Fruit fly (Drosophila melanogaster) whole organism, embryonic: ENCODE data around the gene CG33095.

Source experiments
- ATbp ChIP-seq: fragments of 200-800 bp; sonication (Bioruptor generic); optimal IDR thresholded peaks from 2 replicates; lab custom pipeline; 2017; ENCODE audit warnings: missing biosample characterization, mild to moderate bottlenecking, missing genetic modification characterization, missing genetic modification reagents
- B-H1 ChIP-seq: fragments of 200-800 bp; sonication (Bioruptor generic); IDR thresholded peaks from 3 replicates; pipeline ENCODE4 v1.3.6; 2022; ENCODE audit warnings: missing biosample characterization, missing genetic modification characterization
- BEAF-32 ChIP-seq: fragments of 200-800 bp; sonication (Bioruptor generic); optimal IDR thresholded peaks from 3 replicates; lab custom pipeline; 2017; ENCODE audit warnings: missing biosample characterization, missing genetic modification characterization, mild to moderate bottlenecking, moderate library complexity, missing genetic modification reagents
- CG10543 ChIP-seq: fragments of 200-800 bp; sonication (Bioruptor generic); optimal IDR thresholded peaks from 3 replicates; lab custom pipeline; 2017; ENCODE audit warnings: missing biosample characterization, mild to moderate bottlenecking, missing genetic modification characterization, moderate library complexity
- CG11695 ChIP-seq: fragments of 200-800 bp; sonication (Bioruptor generic); IDR thresholded peaks from 3 replicates; pipeline ENCODE4 v1.3.6; 2022; ENCODE audit warnings: missing biosample characterization, missing genetic modification characterization
- CG14441 ChIP-seq: fragments of 200-800 bp; sonication (Bioruptor generic); IDR thresholded peaks from 2 replicates; pipeline ENCODE4 v1.3.6; 2022; ENCODE audit warnings: missing biosample characterization, missing genetic modification characterization
- CG1529 ChIP-seq: fragments of 200-800 bp; sonication (Bioruptor generic); optimal IDR thresholded peaks from 3 replicates; lab custom pipeline; 2018; ENCODE audit warnings: missing biosample characterization, missing genetic modification characterization
- CG17328 ChIP-seq: fragments of 200-800 bp; sonication (Bioruptor generic); IDR thresholded peaks from 2 replicates; pipeline ENCODE4 v1.3.6; 2022; ENCODE audit warnings: missing biosample characterization, missing genetic modification characterization
- CG17359 ChIP-seq: fragments of 200-800 bp; sonication (Bioruptor generic); optimal IDR thresholded peaks from 3 replicates; lab custom pipeline; 2018; ENCODE audit warnings: missing biosample characterization, mild to moderate bottlenecking, missing genetic modification characterization, moderate library complexity
- CG1832 ChIP-seq: fragments of 200-800 bp; sonication (Bioruptor generic); optimal IDR thresholded peaks from 2 replicates; lab custom pipeline; 2017; ENCODE audit warnings: missing biosample characterization, mild to moderate bottlenecking, missing genetic modification characterization, inconsistent platforms
- CG18476 ChIP-seq: fragments of 200-800 bp; sonication (Bioruptor generic); optimal IDR thresholded peaks from 2 replicates; lab custom pipeline; 2016; ENCODE audit warnings: missing biosample characterization, mild to moderate bottlenecking, missing genetic modification characterization
- CG30431 ChIP-seq: fragments of 200-800 bp; sonication (Bioruptor generic); optimal IDR thresholded peaks from 2 replicates; lab custom pipeline; 2017; ENCODE audit warnings: missing biosample characterization, missing genetic modification characterization
- CG32767 ChIP-seq: fragments of 200-800 bp; sonication (Bioruptor generic); IDR thresholded peaks from 2 replicates; pipeline ENCODE4 v1.3.6; 2022; ENCODE audit warnings: missing biosample characterization, missing genetic modification characterization
- CG3726 ChIP-seq: fragments of 200-800 bp; sonication (Bioruptor generic); IDR thresholded peaks from 3 replicates; pipeline ENCODE4, ENCODE4 v1.3.6; 2022; ENCODE audit warnings: missing biosample characterization, missing genetic modification characterization
- CG3847 ChIP-seq: fragments of 200-800 bp; sonication (Bioruptor generic); IDR thresholded peaks from 2 replicates; pipeline ENCODE4 v1.3.6; 2022; ENCODE audit warnings: missing biosample characterization, missing genetic modification characterization
- CG9609 ChIP-seq: fragments of 200-800 bp; sonication (Bioruptor generic); optimal IDR thresholded peaks from 3 replicates; lab custom pipeline; 2016; ENCODE audit warnings: missing biosample characterization, missing genetic modification characterization
- CG9932 ChIP-seq: fragments of 200-800 bp; sonication (Bioruptor generic); IDR thresholded peaks from 2 replicates; pipeline ENCODE4 v1.3.6; 2022; ENCODE audit warnings: missing biosample characterization, missing genetic modification characterization
- CHES-1-like ChIP-seq: fragments of 200-800 bp; sonication (Bioruptor generic); optimal IDR thresholded peaks from 2 replicates; lab custom pipeline; 2016; ENCODE audit warnings: missing biosample characterization, missing genetic modification characterization
- CkIIα-i1 ChIP-seq: fragments of 200-800 bp; sonication (Bioruptor generic); IDR thresholded peaks from 2 replicates; pipeline ENCODE4 v1.3.6; 2022; ENCODE audit warnings: missing biosample characterization, missing genetic modification characterization
- D19B ChIP-seq: fragments of 200-800 bp; sonication (Bioruptor generic); optimal IDR thresholded peaks from 2 replicates; lab custom pipeline; 2017; ENCODE audit warnings: missing biosample characterization, mild to moderate bottlenecking, missing genetic modification characterization
- Dref ChIP-seq: fragments of 200-800 bp; sonication (Bioruptor generic); IDR thresholded peaks from 2 replicates; pipeline ENCODE4 v1.3.6; 2022; ENCODE audit warnings: missing biosample characterization, missing genetic modification characterization
- E2f1 ChIP-seq: fragments of 200-800 bp; sonication (Bioruptor generic); IDR thresholded peaks from 2 replicates; pipeline ENCODE4 v1.3.6; 2022; ENCODE audit warnings: missing biosample characterization, missing genetic modification characterization
- Hsf ChIP-seq: fragments of 200-800 bp; sonication (Bioruptor generic); optimal IDR thresholded peaks from 3 replicates; lab custom pipeline; 2016; ENCODE audit warnings: missing biosample characterization, missing genetic modification characterization
- Kr ChIP-seq: fragments of 200-800 bp; sonication (Bioruptor generic); optimal IDR thresholded peaks from 2 replicates; lab custom pipeline; 2017; ENCODE audit warnings: missing biosample characterization, mild to moderate bottlenecking, missing genetic modification characterization
- NfI ChIP-seq: fragments of 200-800 bp; sonication (Bioruptor generic); optimal IDR thresholded peaks from 3 replicates; lab custom pipeline; 2018; ENCODE audit warnings: missing biosample characterization, mild to moderate bottlenecking, missing genetic modification characterization, moderate library complexity
- Oaz ChIP-seq: fragments of 200-800 bp; sonication (Bioruptor generic); IDR thresholded peaks from 2 replicates; pipeline ENCODE4 v1.3.6; 2022; ENCODE audit warnings: missing biosample characterization, missing genetic modification characterization
- Optix ChIP-seq: fragments of 200-800 bp; sonication (Bioruptor generic); IDR thresholded peaks from 3 replicates; pipeline ENCODE4 v1.3.6; 2022; ENCODE audit warnings: missing biosample characterization, missing genetic modification characterization
- Rfx ChIP-seq: fragments of 200-800 bp; sonication (Bioruptor generic); IDR thresholded peaks from 2 replicates; pipeline ENCODE4 v1.3.6; 2022; ENCODE audit warnings: missing biosample characterization, missing genetic modification characterization
- Sin3A ChIP-seq: fragments of >200 bp; optimal IDR thresholded peaks from 2 replicates; lab custom pipeline; 2018
- Usf ChIP-seq: fragments of 200-800 bp; sonication (Bioruptor generic); optimal IDR thresholded peaks from 2 replicates; lab custom pipeline; 2017; ENCODE audit warnings: missing genotype, missing biosample characterization, missing genetic modification characterization
- al ChIP-seq: fragments of 200-800 bp; sonication (Bioruptor generic); IDR thresholded peaks from 2 replicates; pipeline ENCODE4 v1.3.6; 2022; ENCODE audit warnings: missing biosample characterization, missing genetic modification characterization
- az2 ChIP-seq: fragments of 200-800 bp; sonication (Bioruptor generic); optimal IDR thresholded peaks from 3 replicates; lab custom pipeline; 2016; ENCODE audit warnings: missing biosample characterization, missing genetic modification characterization
- cg ChIP-seq: fragments of 200-800 bp; sonication (Bioruptor generic); optimal IDR thresholded peaks from 3 replicates; lab custom pipeline; 2019; ENCODE audit warnings: missing biosample characterization, mild to moderate bottlenecking, missing genetic modification characterization, moderate library complexity
- croc ChIP-seq: fragments of 200-800 bp; sonication (Bioruptor generic); conservative IDR thresholded peaks from 3 replicates; pipeline ENCODE4 v1.3.6; 2022; ENCODE audit warnings: missing biosample characterization, missing genetic modification characterization
- crp ChIP-seq, 2 experiments: fragments of 200-800 bp; sonication (Bioruptor generic); optimal IDR thresholded peaks; 2 replicates in 1 of 2; 3 replicates in 1 of 2; lab custom pipeline; 2017; ENCODE audit warnings: missing biosample characterization in 2 of 2, missing genetic modification characterization in 2 of 2, mild to moderate bottlenecking in 1 of 2, moderate library complexity in 1 of 2
- dmrt99B ChIP-seq: fragments of 200-800 bp; sonication (Bioruptor generic); optimal IDR thresholded peaks from 2 replicates; lab custom pipeline; 2018; ENCODE audit warnings: missing biosample characterization, mild to moderate bottlenecking, missing genetic modification characterization, moderate library complexity
- gfzf ChIP-seq: fragments of 200-800 bp; sonication (Bioruptor generic); optimal IDR thresholded peaks from 2 replicates; lab custom pipeline; 2016; ENCODE audit warnings: missing biosample characterization, mild to moderate bottlenecking, missing genetic modification characterization, moderate library complexity
- gro ChIP-seq: fragments of 200-800 bp; sonication (Bioruptor generic); optimal IDR thresholded peaks from 2 replicates; lab custom pipeline; 2016; ENCODE audit warnings: missing biosample characterization, missing genetic modification characterization
- ham ChIP-seq: fragments of 200-800 bp; sonication (Bioruptor generic); IDR thresholded peaks from 2 replicates; pipeline ENCODE4 v1.3.6; 2022; ENCODE audit warnings: missing biosample characterization, missing genetic modification characterization
- kay ChIP-seq: fragments of 200-800 bp; sonication (Bioruptor generic); optimal IDR thresholded peaks from 2 replicates; lab custom pipeline; 2016; ENCODE audit warnings: missing biosample characterization, missing genetic modification characterization
- kni ChIP-seq: fragments of 200-800 bp; sonication (Bioruptor generic); optimal IDR thresholded peaks from 3 replicates; lab custom pipeline; 2017; ENCODE audit warnings: mild to moderate bottlenecking, missing biosample characterization, missing genetic modification reagents, missing genetic modification characterization
- nom ChIP-seq: fragments of 200-800 bp; sonication (Bioruptor generic); optimal IDR thresholded peaks from 2 replicates; lab custom pipeline; 2017; ENCODE audit warnings: missing biosample characterization, missing genetic modification characterization, mild to moderate bottlenecking, moderate library complexity, missing genetic modification reagents
- pan ChIP-seq, 4 experiments: fragments of >200 bp in 3 of 4; fragments of 200-800 bp in 1 of 4; sonication (Bioruptor generic) in 1 of 4; optimal IDR thresholded peaks in 3 of 4; IDR thresholded peaks in 1 of 4; 2 replicates each; pipeline versions ENCODE4 v1.3.6 to Lab custom; 2017 to 2022; ENCODE audit warnings: missing biosample characterization in 2 of 4, missing genetic modification characterization in 2 of 4, mixed read lengths in 1 of 4
- pros ChIP-seq: fragments of 200-800 bp; sonication (Bioruptor generic); optimal IDR thresholded peaks from 3 replicates; lab custom pipeline; 2019; ENCODE audit warnings: missing biosample characterization, mild to moderate bottlenecking, missing genetic modification characterization, moderate library complexity
- schlank ChIP-seq: fragments of 200-800 bp; sonication (Bioruptor generic); optimal IDR thresholded peaks from 2 replicates; lab custom pipeline; 2018; ENCODE audit warnings: missing biosample characterization, mild to moderate bottlenecking, missing genetic modification characterization
- sima ChIP-seq: fragments of 200-800 bp; sonication (Bioruptor generic); optimal IDR thresholded peaks from 2 replicates; lab custom pipeline; 2016; ENCODE audit warnings: missing biosample characterization, missing genetic modification characterization
- so ChIP-seq: fragments of 200-800 bp; sonication (Bioruptor generic); IDR thresholded peaks from 3 replicates; pipeline ENCODE4 v1.3.6; 2022; ENCODE audit warnings: missing biosample characterization, missing genetic modification characterization
- twi ChIP-seq: fragments of 200-800 bp; optimal IDR thresholded peaks from 2 replicates; lab custom pipeline; 2019; ENCODE audit warnings: missing biosample characterization, mild to moderate bottlenecking, missing genetic modification characterization, moderate library complexity
- wek ChIP-seq: fragments of 200-800 bp; sonication (Bioruptor generic); optimal IDR thresholded peaks from 3 replicates; lab custom pipeline; 2018; ENCODE audit warnings: missing biosample characterization, mild to moderate bottlenecking, missing genetic modification characterization, moderate library complexity

CG33095 gene

DNA sequence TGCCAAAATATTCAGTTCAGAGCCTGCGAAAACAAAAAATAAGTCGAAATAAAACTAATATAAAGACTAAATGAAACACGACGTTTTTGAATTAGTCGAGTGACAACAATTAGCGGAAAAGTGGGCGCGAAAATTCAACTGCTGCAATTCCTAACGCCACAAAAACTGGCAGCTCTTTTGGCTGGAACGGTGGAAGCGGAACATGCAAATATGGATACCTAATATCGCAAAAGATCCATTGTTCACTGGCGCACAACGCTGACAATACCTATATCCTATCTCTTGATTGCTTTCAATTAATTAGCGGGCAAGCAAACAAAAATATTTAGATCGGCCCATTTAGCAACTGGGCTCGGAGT lies 48.1 kb upstream of the CG33095 start, which contains the start of gene CG11791 (continued):
- TF ChIP-seq gfzf (GFP tag; lab: Kevin White, UChicago), result peak; percentile 65
- TF ChIP-seq croc, result no peak
- no peak for TF ChIP-seq D19B (GFP tag; lab: Kevin White, UChicago)
- TF ChIP-seq Oaz (GFP tag; lab: Robert Waterston, UW), result no peak
- peak; percentile 17 for TF ChIP-seq Sin3A (lab: Kevin White, UChicago)
- TF ChIP-seq schlank, result no peak
- TF ChIP-seq CHES-1-like, result no peak
- no peak for TF ChIP-seq CG1832 (GFP tag; lab: Kevin White, UChicago)

DNA sequence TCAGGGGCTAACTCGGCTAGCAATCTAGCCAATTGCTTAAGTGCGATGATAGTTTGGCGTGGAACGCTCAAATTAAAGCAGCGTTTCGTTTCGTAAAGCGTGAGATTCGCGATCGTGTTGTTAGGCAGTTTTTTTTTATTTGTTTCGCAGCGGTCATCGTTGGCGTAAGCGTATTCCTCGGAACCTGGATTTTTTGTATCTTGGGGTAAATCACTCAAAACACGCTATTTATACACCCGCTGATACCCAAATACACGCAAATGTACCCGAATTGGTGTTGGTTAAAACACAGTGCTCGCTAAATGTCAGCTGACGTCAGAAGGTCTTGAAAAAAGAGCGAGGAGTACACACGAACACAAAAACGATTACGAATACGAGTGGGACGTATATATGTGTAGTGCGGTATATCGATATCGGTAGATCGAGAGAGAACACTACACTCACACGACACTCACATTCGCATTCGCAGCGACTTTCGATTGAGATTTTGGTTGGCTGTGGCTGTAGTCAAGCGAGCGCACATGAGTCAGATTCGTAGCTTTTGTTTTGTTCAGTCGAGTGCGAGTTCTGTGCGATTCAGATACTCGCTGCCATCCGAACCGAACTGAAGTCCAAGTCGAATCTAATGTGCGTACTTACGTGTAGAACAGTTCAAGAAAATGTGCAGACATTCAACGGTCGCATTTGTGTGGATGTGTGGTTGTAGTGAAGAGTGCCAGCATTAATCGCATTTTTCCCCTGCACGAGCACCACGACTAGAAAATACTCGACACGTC lies 47.5 kb upstream of the CG33095 start:
- TF ChIP-seq Rfx (GFP tag; lab: Robert Waterston, UW) (no peak), Hsf (GFP tag; lab: Kevin White, UChicago) (no peak), CG1529 (no peak), kni (GFP tag; lab: Kevin White, UChicago) (peak; percentile 70), CG18476 (no peak), CG10543 (peak; percentile 91), cg (peak; percentile 99), CG9609 (GFP tag; lab: Kevin White, UChicago) (no peak), CG30431 (GFP tag; lab: Kevin White, UChicago) (no peak), CkIIα-i1 (GFP tag; lab: Robert Waterston, UW) (no peak), CHES-1-like (peak; percentile 10), CG17359 (tag; lab: Kevin White, UChicago) (peak; percentile 13), CG17328 (no peak), sima (no peak), gro (peak; percentile 4), dmrt99B (tag; lab: Kevin White, UChicago) (no peak), CG9932 (GFP tag; lab: Robert Waterston, UW) (no peak), pros (GFP tag; lab: Kevin White, UChicago) (peak; percentile 50), kay (GFP tag; lab: Kevin White, UChicago) (peak; percentile 93), E2f1 (no peak), Kr (GFP tag; lab: Kevin White, UChicago) (no peak), CG14441 (GFP tag; lab: Robert Waterston, UW) (no peak), wek (GFP tag; lab: Kevin White, UChicago) (no peak), CG11695 (GFP tag; lab: Robert Waterston, UW) (no peak), NfI (GFP tag; lab: Kevin White, UChicago) (peak; percentile 7), az2 (no peak), Optix (GFP tag; lab: Robert Waterston, UW) (no peak), crp (GFP tag; optimal IDR thresholded peaks at IDR 0.05; lab: Kevin White, UChicago) (peak in 1 of 2 experiments; percentile 56), ATbp (no peak), CG3726 (GFP tag; lab: Robert Waterston, UW) (no peak), B-H1 (GFP tag; lab: Robert Waterston, UW) (no peak), BEAF-32 (GFP tag; lab: Kevin White, UChicago) (peak; percentile 46), Usf (GFP tag; lab: Kevin White, UChicago) (no peak), pan (optimal IDR thresholded peaks at IDR 0.05; lab: Kevin White, UChicago) (no peak), pan (GFP tag; optimal IDR thresholded peaks at IDR 0.05 in 1 of 2, IDR thresholded peaks at IDR 0.05 in 1 of 2) (no peak), al (no peak), Dref (GFP tag; lab: Robert Waterston, UW) (no peak), CG32767 (no peak), ham (GFP tag; lab: Robert Waterston, UW) (no peak), twi (no peak), CG3847 (GFP tag; lab: Robert Waterston, UW) (no peak), so (GFP tag; lab: Robert Waterston, UW) (no peak), nom (peak; percentile 83)
